Fruit fly (Drosophila melanogaster): ENCODE data around the gene CG6293.

Gene CG6293

DNA sequence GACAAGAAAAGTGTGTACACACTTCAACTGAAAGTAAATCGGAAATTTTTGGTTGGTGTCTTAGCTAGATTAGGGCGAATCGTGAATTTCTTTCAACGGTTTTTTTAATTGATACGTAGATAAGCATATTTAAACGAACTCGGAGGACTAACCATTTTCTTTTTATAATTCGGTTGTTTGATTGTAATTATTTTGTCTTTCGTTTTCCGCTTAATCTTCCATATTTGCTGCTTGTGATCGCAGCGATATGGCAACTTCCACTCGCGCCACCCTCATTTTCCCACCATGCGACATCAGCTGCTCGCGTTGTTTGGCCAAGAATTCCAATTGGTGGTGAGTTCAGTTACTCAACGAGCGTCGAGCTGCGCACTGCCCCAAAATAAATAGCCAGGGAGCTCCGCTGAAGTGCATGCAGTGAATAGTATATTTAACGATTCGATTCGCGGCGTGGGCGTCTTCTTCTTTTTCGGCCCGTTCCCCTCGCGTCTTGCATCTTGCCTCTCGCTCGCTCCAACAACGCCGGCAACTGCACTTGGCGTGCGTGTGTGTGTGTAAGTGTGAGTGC is 47.4 kb downstream of the CG6293 start, which contains the start of gene Nuak (continued):
- peak; percentile 84 for TF ChIP-seq slou (GFP tag; optimal IDR thresholded peaks at IDR 0.05)
- no peak for TF ChIP-seq CG31441 (GFP tag; IDR thresholded peaks at IDR 0.05)
- TF ChIP-seq otp (GFP tag; IDR thresholded peaks at IDR 0.05), result no peak
- TF ChIP-seq Mrtf (GFP tag; IDR thresholded peaks at IDR 0.05), result no peak
- peak; percentile 67 for TF ChIP-seq Ssrp (tag; optimal IDR thresholded peaks at IDR 0.05)
- TF ChIP-seq cwo (GFP tag; optimal IDR thresholded peaks at IDR 0.05), result peak; percentile 60
- TF ChIP-seq phol (tag; optimal IDR thresholded peaks at IDR 0.05), result peak; percentile 93
- TF ChIP-seq CG3281 (GFP tag; optimal IDR thresholded peaks at IDR 0.05), result peak; percentile 82
- no peak for TF ChIP-seq sens-2 (GFP tag; IDR thresholded peaks at IDR 0.05)
- TF ChIP-seq kay (GFP tag; optimal IDR thresholded peaks at IDR 0.05), result peak; percentile 60
- peak; percentile 78 for TF ChIP-seq CG12299 (tag; optimal IDR thresholded peaks at IDR 0.05)
- TF ChIP-seq CG34422 (GFP tag; IDR thresholded peaks at IDR 0.05), result no peak
- TF ChIP-seq vvl (GFP tag; IDR thresholded peaks at IDR 0.05), result no peak
- TF ChIP-seq CG10979 (tag; optimal IDR thresholded peaks at IDR 0.05), result peak; percentile 70
- TF ChIP-seq CG14965 (GFP tag; optimal IDR thresholded peaks at IDR 0.05; ENCODE audit: borderline replicate concordance), result peak; percentile 40
- TF ChIP-seq CG10366 (GFP tag; IDR thresholded peaks at IDR 0.05), result no peak
- TF ChIP-seq CG14441 (GFP tag; IDR thresholded peaks at IDR 0.05), result no peak
- TF ChIP-seq Chrac-16 (GFP tag; optimal IDR thresholded peaks at IDR 0.05), result peak; percentile 91
- no peak for TF ChIP-seq MBD-R2 (GFP tag; IDR thresholded peaks at IDR 0.05)
- TF ChIP-seq CG2116 (GFP tag; optimal IDR thresholded peaks at IDR 0.05), result peak; percentile 85
- TF ChIP-seq tgo (GFP tag; IDR thresholded peaks at IDR 0.05), result no peak
- TF ChIP-seq abd-A (tag; optimal IDR thresholded peaks at IDR 0.05), result peak; percentile 71
- TF ChIP-seq CG8765 (GFP tag; IDR thresholded peaks at IDR 0.05), result no peak
- TF ChIP-seq CG11723 (GFP tag; optimal IDR thresholded peaks at IDR 0.05), result peak; percentile 68
- TF ChIP-seq CkIIα-i1 (GFP tag; IDR thresholded peaks at IDR 0.05), result no peak
- no peak for TF ChIP-seq ssp (GFP tag; IDR thresholded peaks at IDR 0.05)
- TF ChIP-seq CG15011 (GFP tag; optimal IDR thresholded peaks at IDR 0.05), result peak; percentile 66
- no peak for TF ChIP-seq cad (GFP tag; optimal IDR thresholded peaks at IDR 0.05)
- peak; percentile 96 for TF ChIP-seq shn (GFP tag; optimal IDR thresholded peaks at IDR 0.05)
- peak; percentile 83 for TF ChIP-seq caup (GFP tag; optimal IDR thresholded peaks at IDR 0.05; ENCODE audit: severe bottlenecking)
- peak; percentile 95 for TF ChIP-seq Hsf (GFP tag; optimal IDR thresholded peaks at IDR 0.05)
- peak; percentile 82 for TF ChIP-seq Bdp1 (GFP tag; optimal IDR thresholded peaks at IDR 0.05)
- no peak for TF ChIP-seq CG15479 (GFP tag; optimal IDR thresholded peaks at IDR 0.05)
- TF ChIP-seq gcm2 (GFP tag; optimal IDR thresholded peaks at IDR 0.05), result peak; percentile 74
- peak; percentile 94 to 96 for TF ChIP-seq dpn (GFP tag; optimal IDR thresholded peaks at IDR 0.05)
- peak; percentile 51 for TF ChIP-seq ab (GFP tag; optimal IDR thresholded peaks at IDR 0.05)
- TF ChIP-seq jigr1 (GFP tag; IDR thresholded peaks at IDR 0.05), result no peak
- TF ChIP-seq TFAM (GFP tag; optimal IDR thresholded peaks at IDR 0.05), result no peak
- TF ChIP-seq Oli (tag; optimal IDR thresholded peaks at IDR 0.05), result peak; percentile 62
- TF ChIP-seq pita (GFP tag; optimal IDR thresholded peaks at IDR 0.05), result peak; percentile 68
- no peak for TF ChIP-seq sim (GFP tag; IDR thresholded peaks at IDR 0.05)
- peak; percentile 90 for TF ChIP-seq crc (GFP tag; optimal IDR thresholded peaks at IDR 0.05)
- TF ChIP-seq zen2 (GFP tag; IDR thresholded peaks at IDR 0.05; ENCODE audit: partially characterized antibody), result no peak
- TF ChIP-seq CG13296 (GFP tag; optimal IDR thresholded peaks at IDR 0.05), result peak; percentile 45
- TF ChIP-seq sna (GFP tag; IDR thresholded peaks at IDR 0.05; ENCODE audit: partially characterized antibody), result no peak
- TF ChIP-seq bab2 (GFP tag; optimal IDR thresholded peaks at IDR 0.05), result peak; percentile 99
- no peak for TF ChIP-seq E2f2 (GFP tag; IDR thresholded peaks at IDR 0.05)
- TF ChIP-seq Sry-β (GFP tag; optimal IDR thresholded peaks at IDR 0.05), result peak; percentile 31
- TF ChIP-seq CG16813 (GFP tag; IDR thresholded peaks at IDR 0.05; ENCODE audit: partially characterized antibody), result no peak
- TF ChIP-seq dati (GFP tag; IDR thresholded peaks at IDR 0.05), result no peak
- TF ChIP-seq Adf1 (GFP tag; IDR thresholded peaks at IDR 0.05), result no peak

Measured in whole organism, embryonic.